Fruit fly (Drosophila melanogaster) whole organism, larva: ENCODE measurements around the gene Mur89F.

Experiments
- noc ChIP-seq: fragments of 200-800 bp; sonication (Bioruptor generic); optimal IDR thresholded peaks from 3 replicates; lab custom pipeline; 2019; ENCODE audit warnings: missing biosample characterization, mild to moderate bottlenecking, missing genetic modification characterization, moderate library complexity

The Mur89F gene

DNA sequence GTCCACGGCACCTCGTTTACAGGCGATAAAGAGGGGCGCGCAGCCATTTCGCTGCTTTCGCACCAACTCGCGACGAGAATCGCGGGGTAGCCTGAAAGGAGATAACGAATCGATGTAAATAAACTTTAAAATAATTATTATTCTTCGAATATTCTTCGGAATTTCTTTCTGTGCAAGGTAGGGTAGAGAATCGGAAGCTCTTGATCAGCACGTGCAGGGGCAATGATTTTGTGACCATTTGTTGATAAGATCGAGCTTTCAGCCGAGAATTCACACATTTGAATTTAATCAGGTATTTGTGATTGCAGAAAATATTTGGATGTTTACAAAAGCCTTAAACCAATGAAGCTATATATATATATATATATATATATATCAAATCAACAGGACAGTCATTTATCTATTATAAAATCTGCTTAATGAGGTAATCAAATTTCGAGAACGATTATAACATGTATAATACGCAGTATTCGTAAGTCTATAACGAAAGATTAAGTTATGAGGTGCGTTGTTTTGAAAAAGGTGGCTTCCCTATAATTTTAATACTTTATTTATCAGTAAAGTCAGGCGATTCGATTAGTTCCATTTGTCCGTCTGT, 54.2 kb downstream of the Mur89F start:
- no peak for TF ChIP-seq noc

DNA sequence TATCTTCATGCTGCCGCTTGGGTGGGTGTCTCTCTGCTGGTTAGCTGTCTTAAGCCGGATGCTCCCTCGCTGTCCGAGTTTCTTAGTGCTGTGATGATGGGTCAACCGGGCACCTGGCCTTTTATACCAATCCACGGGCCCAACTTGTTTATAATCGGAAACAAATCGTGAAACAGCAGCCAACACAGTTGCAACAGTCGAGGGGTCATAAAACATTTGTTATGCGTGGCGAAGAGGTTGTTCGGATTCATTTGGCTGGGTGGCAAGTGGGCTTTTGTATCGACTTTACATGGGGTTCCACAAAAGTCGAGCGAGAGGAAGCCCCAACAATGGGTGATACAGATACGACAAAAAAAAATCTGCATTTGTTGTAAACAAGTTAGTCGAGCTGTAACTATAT, 59.6 kb downstream of the Mur89F start, which contains the start of gene TwdlW:
Gene TwdlW, minus strand, starts transcription at position 101 of the 400 bp plus-strand sequence.
- TF ChIP-seq noc = no peak

DNA sequence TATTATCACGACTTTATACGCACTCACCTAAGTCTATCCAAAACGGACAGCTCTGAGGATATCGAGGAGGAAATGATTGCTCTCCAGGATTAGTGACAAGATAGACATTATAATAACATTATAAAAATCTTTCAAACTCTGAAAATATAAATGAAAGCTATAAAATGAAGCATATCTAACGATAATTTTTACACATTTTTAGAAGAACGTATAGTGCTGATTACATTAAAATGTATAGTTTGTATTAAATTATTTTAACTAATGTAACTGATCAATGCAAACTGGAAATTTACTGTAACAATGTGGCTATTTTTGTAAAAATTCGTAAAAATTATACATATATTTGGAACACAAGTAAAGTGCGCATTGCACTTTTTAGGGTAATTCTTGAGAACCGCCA, 63.2 kb downstream of the Mur89F start, which contains the start of gene CG5265:
Gene CG5265, plus strand, starts transcription at position 301 of the 400 bp plus-strand sequence.
- no peak for TF ChIP-seq noc

DNA sequence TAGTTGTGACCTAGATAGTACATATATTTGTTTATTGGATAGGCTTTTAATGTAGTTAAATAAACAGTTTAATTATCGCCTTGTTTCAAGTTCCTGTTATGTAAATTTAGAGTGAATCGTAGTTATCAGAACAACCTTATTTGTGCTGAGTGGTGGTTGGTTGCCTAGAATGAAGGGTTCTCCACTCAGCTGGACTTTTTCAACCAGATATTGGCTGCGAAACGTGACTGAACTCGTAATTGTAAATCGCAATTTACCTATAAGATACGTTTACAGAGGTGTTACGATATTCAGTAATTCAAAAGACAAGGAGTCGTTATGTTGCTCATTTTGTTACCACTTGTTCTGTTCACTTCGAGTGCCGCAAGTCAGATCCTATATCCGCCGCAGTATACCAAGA, 64.3 kb downstream of the Mur89F start, which contains the start of gene CG5255:
Gene CG5255, plus strand, starts transcription at position 301 of the 400 bp plus-strand sequence.
- TF ChIP-seq noc = no peak

DNA sequence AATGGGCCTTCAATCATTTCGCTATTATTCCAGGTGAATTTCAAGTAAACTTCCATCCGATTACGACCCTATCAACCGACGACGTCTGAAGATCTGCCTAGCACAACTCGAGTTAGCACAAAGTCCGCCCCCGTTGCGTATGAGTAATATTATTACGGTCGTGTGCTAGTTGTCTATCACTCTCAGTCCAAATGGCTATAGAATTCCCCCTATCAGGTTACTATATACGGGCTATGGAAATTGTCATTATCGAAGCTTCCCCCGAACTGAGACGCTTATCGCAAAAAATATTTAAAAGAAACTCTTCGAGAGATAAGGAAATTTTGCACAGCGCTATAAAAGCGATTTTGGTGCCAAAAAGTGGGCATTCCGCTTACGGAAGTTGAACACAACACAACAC, 66.2 kb downstream of the Mur89F start, which contains the start of gene CG5246:
Gene CG5246, plus strand, starts transcription at position 365 of the 400 bp plus-strand sequence.
- TF ChIP-seq noc = peak; percentile 12

DNA sequence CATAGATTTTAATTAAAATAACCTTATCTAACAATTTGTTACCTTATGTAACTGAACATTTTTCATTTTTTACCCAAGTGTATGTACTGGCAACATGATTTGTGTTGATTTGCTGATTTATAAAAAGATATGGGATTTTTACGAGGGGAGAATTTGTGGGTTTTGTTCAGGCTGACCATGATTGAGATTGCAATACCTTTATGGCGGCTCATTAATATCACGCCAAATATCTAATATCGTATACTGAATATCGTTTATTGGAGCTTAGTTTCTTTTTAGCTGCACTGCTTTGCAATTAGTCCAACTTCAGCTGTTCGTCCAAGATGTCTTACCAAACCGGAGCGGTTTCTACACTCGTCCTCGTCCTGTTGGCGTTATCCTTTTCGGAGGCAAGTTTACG, 68.0 kb downstream of the Mur89F start, which contains the start of gene CG31267:
Gene CG31267, plus strand, starts transcription at position 301 of the 400 bp plus-strand sequence.
- TF ChIP-seq noc = no peak

DNA sequence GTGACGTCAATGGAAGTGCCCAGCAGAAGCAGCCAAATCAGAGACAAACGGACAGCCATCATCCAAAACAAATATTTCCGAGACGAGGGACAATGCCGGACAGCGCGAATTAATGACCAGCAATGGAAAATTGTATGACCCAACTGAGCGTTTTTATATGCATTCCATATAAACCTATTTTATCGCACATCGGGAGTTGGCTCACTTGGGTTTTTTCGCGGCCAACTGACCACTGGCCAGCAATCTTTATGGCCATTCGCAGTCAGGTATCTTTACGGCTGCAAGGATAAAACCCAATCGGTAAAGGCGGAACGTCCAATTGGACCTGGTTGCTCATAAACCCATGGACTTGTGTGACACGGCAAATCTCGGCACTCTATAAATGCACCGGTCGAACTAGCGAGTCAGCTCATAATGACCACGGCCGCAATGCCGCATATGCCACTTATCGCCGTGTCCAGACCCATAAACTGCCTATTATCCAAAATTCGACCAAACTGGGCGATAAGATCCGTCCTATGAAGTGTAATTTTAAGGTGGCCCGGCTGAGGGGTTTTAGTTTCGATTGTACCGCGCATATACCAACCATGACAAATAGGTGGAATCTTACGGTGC, 69.7 kb downstream of the Mur89F start, which contains the start of the genes CG4053 and CG31266:
Gene CG4053, minus strand, starts transcription at position 101 of the 615 bp plus-strand sequence.
Gene CG31266, plus strand, starts transcription at position 565 of the 615 bp plus-strand sequence.
- TF ChIP-seq noc = no peak

DNA sequence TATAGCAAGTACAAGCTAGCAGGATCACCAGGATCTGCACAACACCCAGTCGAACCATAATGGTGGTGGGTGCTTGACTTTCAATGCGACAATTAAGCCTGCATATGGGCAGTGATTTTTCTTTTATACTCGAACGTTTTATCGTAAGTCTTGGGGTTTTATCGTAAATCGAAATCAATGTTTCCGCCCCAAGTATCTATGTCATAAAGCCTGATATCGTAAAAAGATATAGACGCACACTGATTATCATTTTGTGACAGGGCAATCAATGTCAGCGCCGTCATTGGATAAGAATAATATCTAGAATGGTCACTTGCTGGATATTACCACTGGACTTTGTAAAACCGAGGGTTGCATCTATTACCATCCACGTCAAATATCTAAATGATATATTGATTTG, 71.6 kb downstream of the Mur89F start, which contains the start of gene CG17475:
Gene CG17475, minus strand, starts transcription at position 101 of the 400 bp plus-strand sequence.
- TF ChIP-seq noc = no peak

DNA sequence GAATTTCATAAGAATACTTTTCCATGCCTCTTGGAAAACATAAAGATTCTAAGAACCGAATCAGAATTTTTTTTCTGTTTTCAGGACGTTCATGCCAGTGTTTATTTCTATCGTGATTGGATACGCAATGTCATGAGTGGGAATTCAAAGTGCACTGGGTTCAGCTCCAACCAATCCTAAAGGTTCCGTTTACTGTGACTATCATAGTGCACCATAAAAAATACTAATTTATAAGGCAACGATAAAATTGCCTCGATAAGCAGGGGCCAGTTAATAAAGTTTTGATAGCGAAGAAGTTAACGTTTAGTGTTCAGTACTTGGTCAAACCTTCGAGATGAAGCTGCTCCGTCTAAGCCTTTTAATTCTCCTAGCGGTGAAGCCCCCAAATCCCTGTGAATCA, 74.0 kb downstream of the Mur89F start, which contains the start of gene CG31265:
Gene CG31265, plus strand, starts transcription at position 301 of the 400 bp plus-strand sequence.
- no peak for TF ChIP-seq noc

DNA sequence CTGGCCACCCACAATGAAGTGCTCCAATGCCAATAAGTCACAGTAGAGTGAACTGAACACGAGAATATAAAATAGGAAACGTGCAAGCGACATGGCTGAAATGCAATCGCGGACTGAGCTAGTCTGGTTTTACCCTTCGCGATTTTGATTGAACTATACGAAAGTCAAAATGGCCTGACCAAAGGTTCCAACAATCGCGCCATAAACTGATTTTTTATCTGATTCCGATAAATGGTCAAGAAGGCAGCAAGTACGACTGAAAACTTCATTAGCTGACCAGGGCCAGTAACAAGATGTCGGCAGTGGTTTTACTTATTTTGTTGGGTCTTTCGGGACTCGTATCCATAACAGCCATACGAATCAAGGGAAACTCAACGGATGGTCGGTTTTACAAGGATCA, 75.1 kb downstream of the Mur89F start, which contains the start of the genes CG17477 and CG31269:
Gene CG17477, minus strand, starts transcription at position 101 of the 400 bp plus-strand sequence.
Gene CG31269, plus strand, starts transcription at position 289 of the 400 bp plus-strand sequence.
- no peak for TF ChIP-seq noc

DNA sequence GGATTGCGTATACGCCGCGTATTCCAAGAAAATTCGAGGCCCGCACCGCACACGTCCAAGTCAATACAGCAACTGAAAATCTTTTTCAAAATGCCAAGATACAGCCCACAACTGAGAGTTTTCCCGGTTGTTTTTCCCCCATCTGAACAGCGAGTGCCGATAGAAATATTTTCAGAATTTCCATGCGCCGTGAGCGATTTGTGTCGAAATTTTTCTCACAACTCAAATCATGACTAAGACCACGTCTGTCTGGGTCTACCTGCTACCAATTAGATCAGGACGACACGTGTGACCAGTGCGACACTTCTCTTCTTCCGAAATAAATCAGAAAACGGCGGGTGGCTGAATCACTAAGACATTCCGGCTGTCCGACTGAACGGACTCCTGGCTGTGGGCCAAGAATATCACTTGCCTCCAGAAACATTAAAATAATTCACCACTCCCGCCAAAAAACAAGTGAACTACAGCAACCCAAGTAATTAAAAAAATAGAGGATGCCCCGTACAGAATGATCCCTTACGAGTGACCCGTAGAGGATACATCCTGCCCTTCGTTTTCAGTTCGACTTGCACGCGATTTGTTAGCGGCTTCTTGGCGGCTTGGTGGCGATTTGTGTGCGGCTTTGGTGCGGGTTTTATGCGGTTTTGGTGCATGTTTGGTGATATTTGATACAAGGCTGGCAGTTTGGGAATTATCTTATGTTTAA, 76.4 kb downstream of the Mur89F start, which contains the start of gene cher:
Gene cher, minus strand, starts transcription at position 51 of the 706 bp plus-strand sequence.
- TF ChIP-seq noc = no peak

DNA sequence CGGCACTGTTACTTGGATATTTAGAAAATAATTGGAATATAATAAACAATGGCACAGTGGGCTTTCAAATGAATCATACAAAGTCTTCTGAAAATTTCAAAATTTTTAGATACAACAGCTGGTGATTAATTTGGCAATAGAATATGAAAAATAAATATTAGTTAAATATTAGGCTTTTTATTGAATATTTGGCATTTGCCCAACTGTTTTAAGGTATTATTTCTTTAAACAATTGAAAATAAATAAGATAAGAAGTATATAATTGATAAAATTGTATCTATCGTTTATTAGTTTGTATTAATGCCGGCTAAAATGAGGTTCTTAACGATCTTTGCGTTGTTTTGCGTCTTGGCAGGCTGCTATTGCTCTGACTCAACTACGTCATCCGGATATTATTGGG, 77.8 kb downstream of the Mur89F start, which contains the start of gene CG45079:
Gene CG45079, plus strand, starts transcription at position 301 of the 400 bp plus-strand sequence.
- TF ChIP-seq noc = no peak

DNA sequence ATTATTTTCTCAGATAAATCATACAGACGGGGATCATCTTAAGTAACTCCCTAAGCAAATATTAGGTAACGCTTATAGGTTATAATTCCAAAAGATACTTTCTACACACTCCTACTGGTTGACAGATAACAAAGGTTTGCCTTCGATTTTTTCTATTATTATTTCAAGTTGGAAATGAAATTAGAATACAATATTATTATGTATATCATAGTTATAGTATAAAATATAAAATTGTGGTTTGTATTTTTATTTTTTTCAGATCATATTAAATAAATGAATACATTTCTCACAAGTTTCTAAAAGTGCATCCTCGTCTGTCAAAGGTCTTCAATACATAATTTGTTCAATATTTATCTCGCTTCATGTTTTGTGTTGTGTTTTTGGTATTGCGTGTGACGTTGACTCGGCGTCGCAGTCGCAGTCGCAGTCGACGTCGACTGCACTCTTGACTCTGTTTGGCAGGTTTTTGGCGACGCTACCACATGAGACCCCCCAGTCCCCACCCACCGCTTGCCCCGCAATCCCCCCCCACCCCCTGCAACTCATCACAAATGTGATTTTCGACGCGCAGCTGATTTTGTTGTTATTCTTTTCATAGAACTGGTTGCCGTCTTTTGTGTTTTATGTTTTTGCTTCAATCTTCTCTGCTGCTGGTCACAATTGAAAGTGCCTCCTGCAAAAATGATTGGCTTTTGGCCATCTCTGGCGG, 79.0 kb downstream of the Mur89F start:
- TF ChIP-seq noc = no peak

DNA sequence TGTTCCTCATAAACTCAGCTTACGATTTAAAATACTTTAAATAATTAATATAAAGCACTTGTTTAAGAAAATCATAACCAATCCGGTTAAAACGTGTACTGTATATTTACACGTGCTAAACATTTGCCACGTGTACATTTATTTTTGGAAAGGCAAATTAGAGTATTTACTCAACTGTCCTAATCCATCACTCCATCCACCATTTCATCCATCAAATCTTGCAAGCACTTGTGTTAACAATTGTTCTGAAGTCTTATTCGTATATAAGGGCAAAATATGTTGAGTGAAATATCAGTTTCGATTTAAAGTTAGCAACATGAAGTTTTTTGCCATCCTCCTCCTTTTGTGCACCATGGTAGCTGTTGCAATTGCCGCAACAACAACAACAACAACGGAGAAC, 80.7 kb downstream of the Mur89F start, which contains the start of gene CG42779:
Gene CG42779, plus strand, starts transcription at position 301 of the 400 bp plus-strand sequence.
- TF ChIP-seq noc = no peak

DNA sequence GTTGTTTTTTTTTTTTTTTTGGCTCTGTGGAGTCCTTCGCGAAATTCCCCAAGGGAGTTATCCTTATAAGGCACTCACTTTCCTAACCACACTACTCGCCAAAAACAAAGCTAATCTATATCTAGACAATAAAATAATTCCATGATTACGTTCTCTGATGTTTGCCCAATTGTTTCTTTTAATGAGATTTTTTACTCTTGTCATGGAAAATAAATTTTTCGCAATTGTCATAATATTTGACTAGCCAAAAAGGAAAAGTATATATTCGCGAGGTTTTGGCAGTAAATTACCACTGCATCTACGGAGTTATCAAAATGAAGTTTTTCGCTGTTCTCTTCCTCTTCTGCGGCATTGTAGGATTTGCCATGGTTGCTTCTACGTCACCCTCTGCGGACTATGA, 81.8 kb downstream of the Mur89F start, which contains the start of gene CG34278:
Gene CG34278, plus strand, starts transcription at position 301 of the 400 bp plus-strand sequence.
- no peak for TF ChIP-seq noc
